Worm (Caenorhabditis elegans) whole organism, L1 larva: ENCODE results near the gene T13H5.1.

Experiments
- C34B4.2 ChIP-seq: sonication (generic microtip); optimal IDR thresholded peaks from 2 replicates; lab custom pipeline; 2017; ENCODE audit warnings: mild to moderate bottlenecking, missing genetic modification characterization, missing compliant biosample characterization
- F16B12.6 ChIP-seq: fragments of 150-350 bp; optimal IDR thresholded peaks from 2 replicates; lab custom pipeline; 2014; ENCODE audit warnings: missing biosample characterization, missing genetic modification characterization
- Y116A8C.19 ChIP-seq: sonication (generic microtip); optimal IDR thresholded peaks from 2 replicates; lab custom pipeline; 2016; ENCODE audit warnings: missing compliant biosample characterization, missing genetic modification characterization, borderline replicate concordance
- aha-1 ChIP-seq: fragments of 150-350 bp; optimal IDR thresholded peaks from 2 replicates; lab custom pipeline; 2014; ENCODE audit warnings: missing biosample characterization, missing genetic modification characterization
- alr-1 ChIP-seq: fragments of 200-800 bp; sonication (Bioruptor generic); optimal IDR thresholded peaks from 2 replicates; lab custom pipeline; 2018; ENCODE audit warnings: borderline replicate concordance, mild to moderate bottlenecking, missing genetic modification characterization, missing compliant biosample characterization
- blmp-1 ChIP-seq: fragments of 150-350 bp; optimal IDR thresholded peaks from 2 replicates; lab custom pipeline; 2014; ENCODE audit warnings: missing biosample characterization, missing genetic modification characterization
- ceh-88 ChIP-seq: fragments of 200-800 bp; sonication (Bioruptor generic); IDR thresholded peaks from 2 replicates; pipeline ENCODE4 v1.3.6; 2022; ENCODE audit warnings: missing genetic modification characterization, missing compliant biosample characterization
- ceh-90 ChIP-seq: sonication (generic microtip); optimal IDR thresholded peaks from 2 replicates; lab custom pipeline; 2016; ENCODE audit warnings: missing genetic modification characterization, missing compliant biosample characterization
- dpl-1 ChIP-seq, 3 experiments: fragments of 150-350 bp in 2 of 3; sonication (generic microtip) in 1 of 3; optimal IDR thresholded peaks; 2 replicates each; lab custom pipeline; 2014 to 2017; ENCODE audit warnings: missing biosample characterization in 3 of 3, missing genetic modification characterization in 3 of 3, missing genetic modification reagents in 3 of 3
- dsc-1 ChIP-seq: sonication (generic microtip); optimal IDR thresholded peaks from 2 replicates; lab custom pipeline; 2016; ENCODE audit warnings: mild to moderate bottlenecking, missing genetic modification characterization, missing compliant biosample characterization
- efl-1 ChIP-seq, 4 experiments: fragments of 150-350 bp; optimal IDR thresholded peaks in 3 of 4; peaks in 1 of 4; 1 replicate in 1 of 4; 2 replicates in 3 of 4; lab custom pipeline; 2014; ENCODE audit warnings: missing biosample characterization in 2 of 4, missing genetic modification characterization in 2 of 4, missing genetic modification reagents in 2 of 4
- efl-3 ChIP-seq: fragments of 200-800 bp; sonication (Bioruptor generic); optimal IDR thresholded peaks from 2 replicates; lab custom pipeline; 2018; ENCODE audit warnings: mild to moderate bottlenecking, missing genetic modification characterization, missing compliant biosample characterization
- egl-13 ChIP-seq: sonication (generic microtip); optimal IDR thresholded peaks from 2 replicates; lab custom pipeline; 2016; ENCODE audit warnings: missing genotype, missing genetic modification reagents, missing genetic modification characterization, missing compliant biosample characterization
- egl-27 ChIP-seq, 2 experiments: fragments of 150-350 bp in 1 of 2; sonication (generic microtip); optimal IDR thresholded peaks; 3 replicates each; lab custom pipeline; 2017 to 2018; ENCODE audit warnings: missing biosample characterization in 2 of 2, missing genetic modification characterization in 2 of 2, missing genetic modification reagents in 2 of 2
- elt-3 ChIP-seq, 6 experiments: fragments of 150-350 bp in 1 of 6; sonication (generic microtip); optimal IDR thresholded peaks; 2 replicates each; lab custom pipeline; 2017 to 2018; ENCODE audit warnings: missing biosample characterization in 6 of 6, missing genetic modification characterization in 6 of 6, inconsistent platforms in 1 of 6
- fkh-4 ChIP-seq: sonication (generic microtip); optimal IDR thresholded peaks from 2 replicates; lab custom pipeline; 2016; ENCODE audit warnings: missing compliant biosample characterization, missing genetic modification characterization, borderline replicate concordance
- fkh-8 ChIP-seq: sonication (generic microtip); optimal IDR thresholded peaks from 2 replicates; lab custom pipeline; 2016; ENCODE audit warnings: mild to moderate bottlenecking, missing genetic modification characterization, missing compliant biosample characterization
- hlh-17 ChIP-seq: fragments of 200-800 bp; sonication (Bioruptor generic); optimal IDR thresholded peaks from 2 replicates; lab custom pipeline; 2018; ENCODE audit warnings: missing genetic modification characterization, mild to moderate bottlenecking, missing compliant biosample characterization, moderate library complexity, borderline replicate concordance
- jun-1 ChIP-seq: fragments of 150-350 bp; optimal IDR thresholded peaks from 2 replicates; lab custom pipeline; 2014; ENCODE audit warnings: missing biosample characterization, missing genetic modification reagents, missing genetic modification characterization
- lin-14 ChIP-seq: fragments of 200-800 bp; sonication (Bioruptor generic); optimal IDR thresholded peaks from 2 replicates; lab custom pipeline; 2018; ENCODE audit warnings: mild to moderate bottlenecking, missing genetic modification characterization, moderate library complexity, missing compliant biosample characterization
- lin-35 ChIP-seq, 2 experiments: fragments of 150-350 bp; optimal IDR thresholded peaks; 2 replicates each; lab custom pipeline; 2014; ENCODE audit warnings: missing biosample characterization in 2 of 2, missing genetic modification characterization in 2 of 2, missing genetic modification reagents in 2 of 2
- lir-3 ChIP-seq: sonication (generic microtip); optimal IDR thresholded peaks from 2 replicates; lab custom pipeline; 2016; ENCODE audit warnings: mild to moderate bottlenecking, missing genetic modification characterization, moderate library complexity, missing compliant biosample characterization; ENCODE audit not compliant: poor library complexity
- mab-9 ChIP-seq: fragments of 200-800 bp; sonication (Bioruptor generic); IDR thresholded peaks from 2 replicates; pipeline ENCODE4 v1.3.6; 2022; ENCODE audit warnings: missing genetic modification reagents, missing genetic modification characterization, missing compliant biosample characterization
- mdl-1 ChIP-seq, 2 experiments: fragments of 150-350 bp; optimal IDR thresholded peaks; 2 replicates each; lab custom pipeline; 2014 to 2017; ENCODE audit warnings: missing biosample characterization in 2 of 2, missing genetic modification characterization in 2 of 2, inconsistent platforms in 1 of 2
- nhr-19 ChIP-seq: fragments of 200-800 bp; sonication (Bioruptor generic); conservative IDR thresholded peaks from 2 replicates; pipeline ENCODE4 v1.3.6; 2022; ENCODE audit warnings: missing genetic modification characterization, missing compliant biosample characterization
- nhr-20 ChIP-seq: sonication (generic microtip); optimal IDR thresholded peaks from 2 replicates; lab custom pipeline; 2016; ENCODE audit warnings: mild to moderate bottlenecking, missing genetic modification characterization, missing compliant biosample characterization
- nhr-28 ChIP-seq: fragments of 150-350 bp; optimal IDR thresholded peaks from 2 replicates; lab custom pipeline; 2014; ENCODE audit warnings: missing biosample characterization, missing genetic modification characterization
- nhr-71 ChIP-seq: sonication (generic microtip); optimal IDR thresholded peaks from 2 replicates; lab custom pipeline; 2016; ENCODE audit warnings: mild to moderate bottlenecking, missing genetic modification characterization, moderate library complexity, missing compliant biosample characterization
- nhr-77 ChIP-seq: fragments of 150-350 bp; optimal IDR thresholded peaks from 2 replicates; lab custom pipeline; 2014; ENCODE audit warnings: missing biosample characterization, missing genetic modification characterization
- nhr-84 ChIP-seq: sonication (generic microtip); optimal IDR thresholded peaks from 2 replicates; lab custom pipeline; 2017; ENCODE audit warnings: missing biosample characterization, missing genetic modification characterization
- nhr-85 ChIP-seq: sonication (generic microtip); peaks from one replicate; lab custom pipeline; 2016; ENCODE audit warnings: missing genetic modification characterization, inconsistent platforms, missing compliant biosample characterization
- pag-3 ChIP-seq: sonication (generic microtip); optimal IDR thresholded peaks from 2 replicates; lab custom pipeline; 2017; ENCODE audit warnings: missing genetic modification characterization, mild to moderate bottlenecking, missing compliant biosample characterization, antibody characterized with exemption, borderline replicate concordance; ENCODE audit not compliant: insufficient read depth
- pax-3 ChIP-seq: fragments of 200-800 bp; sonication (Bioruptor generic); optimal IDR thresholded peaks from 2 replicates; lab custom pipeline; 2018; ENCODE audit warnings: mild to moderate bottlenecking, missing genetic modification characterization, moderate library complexity, missing compliant biosample characterization
- skn-1 ChIP-seq: fragments of 150-350 bp; optimal IDR thresholded peaks from 2 replicates; lab custom pipeline; 2014; ENCODE audit warnings: missing biosample characterization, missing genetic modification characterization
- snpc-4 ChIP-seq: fragments of 150-350 bp; optimal IDR thresholded peaks from 2 replicates; lab custom pipeline; 2014; ENCODE audit warnings: missing biosample characterization, missing genetic modification characterization
- snu-23 ChIP-seq: sonication (generic microtip); optimal IDR thresholded peaks from 2 replicates; lab custom pipeline; 2016; ENCODE audit warnings: missing genetic modification characterization, missing compliant biosample characterization
- sox-4 ChIP-seq: sonication (generic microtip); optimal IDR thresholded peaks from 2 replicates; lab custom pipeline; 2016; ENCODE audit warnings: missing genetic modification characterization, missing compliant biosample characterization
- sptf-1 ChIP-seq: fragments of 150-350 bp; optimal IDR thresholded peaks from 2 replicates; lab custom pipeline; 2014; ENCODE audit warnings: missing biosample characterization, missing genetic modification characterization
- swsn-7 ChIP-seq: sonication (generic microtip); optimal IDR thresholded peaks from 2 replicates; lab custom pipeline; 2016; ENCODE audit warnings: missing genetic modification characterization, missing compliant biosample characterization
- tlp-1 ChIP-seq: fragments of 150-350 bp; optimal IDR thresholded peaks from 2 replicates; lab custom pipeline; 2014; ENCODE audit warnings: missing biosample characterization, missing genetic modification characterization
- unc-62 ChIP-seq: fragments of 150-350 bp; optimal IDR thresholded peaks from 2 replicates; lab custom pipeline; 2014; ENCODE audit warnings: missing biosample characterization, missing genetic modification reagents, missing genetic modification characterization
- unc-98 ChIP-seq: fragments of 200-800 bp; sonication (Bioruptor generic); IDR thresholded peaks from 2 replicates; pipeline ENCODE4 v1.3.6; 2022; ENCODE audit warnings: missing genetic modification characterization, missing compliant biosample characterization

Gene T13H5.1

ce11 chrII:8456681-8457389 lies 52.0 kb downstream of the T13H5.1 start:
- TF ChIP-seq F16B12.6 (peak; percentile 60), swsn-7 (tag; lab: Kevin White, UChicago) (no peak), tlp-1 (tag; lab: Kevin White, UChicago) (no peak), dpl-1 (GFP tag; optimal IDR thresholded peaks at IDR 0.05; lab: Kevin White, UChicago) (peak in 2 of 3 experiments; percentile 6 to 59), nhr-20 (tag; lab: Kevin White, UChicago) (no peak), ceh-88 (GFP tag; lab: Robert Waterston, UW) (no peak), lin-35 (GFP tag; optimal IDR thresholded peaks at IDR 0.05; lab: Kevin White, UChicago) (peak; percentile 13 to 55), efl-1 (optimal IDR thresholded peaks at IDR 0.05; lab: Kevin White, UChicago) (peak; percentile 13 to 27), efl-1 (GFP tag; optimal IDR thresholded peaks at IDR 0.05 in 1 of 2; lab: Kevin White, UChicago) (peak; percentile 28 to 41), ceh-90 (tag; lab: Kevin White, UChicago) (no peak), snu-23 (no peak), pag-3 (tag; lab: Kevin White, UChicago) (no peak), nhr-84 (tag; lab: Kevin White, UChicago) (no peak)

ce11 chrII:8456094-8456493 lies 52.8 kb downstream of the T13H5.1 start, which contains the start of gene F22B5.6:
Gene F22B5.6, minus strand, starts transcription at chrII:8456194.
- TF ChIP-seq nhr-71, result no peak
- no peak for TF ChIP-seq blmp-1 (tag; lab: Kevin White, UChicago)
- no peak for TF ChIP-seq efl-3 (GFP tag; lab: Kevin White, UChicago)
- no peak for TF ChIP-seq sox-4 (tag; lab: Kevin White, UChicago)
- TF ChIP-seq efl-1 (optimal IDR thresholded peaks at IDR 0.05; lab: Kevin White, UChicago), result no peak
- peak in 1 of 2 experiments; percentile 73 for TF ChIP-seq efl-1 (GFP tag; optimal IDR thresholded peaks at IDR 0.05 in 1 of 2; lab: Kevin White, UChicago)
- no peak for TF ChIP-seq lir-3 (tag; lab: Kevin White, UChicago)
- TF ChIP-seq mab-9 (GFP tag; lab: Robert Waterston, UW), result no peak
- TF ChIP-seq sptf-1 (tag; lab: Kevin White, UChicago), result no peak
- TF ChIP-seq dsc-1 (tag; lab: Kevin White, UChicago), result no peak
- TF ChIP-seq, all 84 proteins: peak for 1

ce11 chrII:8454513-8454912 lies 54.3 kb downstream of the T13H5.1 start, which contains the start of gene F22B5.5:
Gene F22B5.5, minus strand, starts transcription at chrII:8454613.
- no peak for TF ChIP-seq unc-98 (GFP tag; lab: Robert Waterston, UW)
- no peak for TF ChIP-seq snpc-4 (tag; lab: Kevin White, UChicago)
- no peak for TF ChIP-seq snu-23
- no peak for TF ChIP-seq egl-13 (tag; lab: Kevin White, UChicago)
- no peak for TF ChIP-seq nhr-77 (tag; lab: Kevin White, UChicago)
- TF ChIP-seq C34B4.2 (tag; lab: Kevin White, UChicago), result no peak
- TF ChIP-seq nhr-28 (tag; lab: Kevin White, UChicago), result no peak
- no peak for TF ChIP-seq fkh-4

ce11 chrII:8451425-8451824 lies 57.4 kb downstream of the T13H5.1 start:
- peak; percentile 55 for TF ChIP-seq lin-14 (GFP tag; lab: Kevin White, UChicago)
- TF ChIP-seq fkh-8, result peak; percentile 57
- no peak for TF ChIP-seq skn-1 (tag; lab: Kevin White, UChicago)
- peak; percentile 31 for TF ChIP-seq aha-1 (tag; lab: Kevin White, UChicago)
- TF ChIP-seq, all 84 proteins: peak for 3

- TF ChIP-seq tlp-1 (tag; lab: Kevin White, UChicago), result no peak
- peak; percentile 33 for TF ChIP-seq nhr-71
- TF ChIP-seq alr-1 (tag; lab: Kevin White, UChicago), result no peak
- no peak for TF ChIP-seq Y116A8C.19
- TF ChIP-seq fkh-4, result no peak
- TF ChIP-seq C34B4.2 (tag; lab: Kevin White, UChicago), result no peak
- no peak for TF ChIP-seq egl-27 (tag; optimal IDR thresholded peaks at IDR 0.05; lab: Kevin White, UChicago)
- peak; percentile 8 for TF ChIP-seq snu-23
- TF ChIP-seq hlh-17 (GFP tag; lab: Kevin White, UChicago), result no peak
- peak; percentile 73 for TF ChIP-seq nhr-85 (tag; lab: Kevin White, UChicago)
- TF ChIP-seq pax-3 (tag; lab: Kevin White, UChicago), result no peak
- TF ChIP-seq elt-3 (tag; optimal IDR thresholded peaks at IDR 0.05; lab: Kevin White, UChicago), result peak in 2 of 6 experiments; percentile 15 to 70
- TF ChIP-seq mdl-1 (tag; optimal IDR thresholded peaks at IDR 0.05; lab: Kevin White, UChicago), result peak in 1 of 2 experiments; percentile 31
- no peak for TF ChIP-seq jun-1 (tag; lab: Kevin White, UChicago)
- peak; percentile 40; the same call in 1 of the 2 replicates for TF ChIP-seq nhr-19 (GFP tag; lab: Robert Waterston, UW)
- no peak for TF ChIP-seq unc-62
Measured at ce11 chrII:8450750-8451149, 58.1 kb downstream of the T13H5.1 start.
